Fruit fly (Drosophila melanogaster): ENCODE data around the gene CG42238.

Gene CG42238

DNA sequence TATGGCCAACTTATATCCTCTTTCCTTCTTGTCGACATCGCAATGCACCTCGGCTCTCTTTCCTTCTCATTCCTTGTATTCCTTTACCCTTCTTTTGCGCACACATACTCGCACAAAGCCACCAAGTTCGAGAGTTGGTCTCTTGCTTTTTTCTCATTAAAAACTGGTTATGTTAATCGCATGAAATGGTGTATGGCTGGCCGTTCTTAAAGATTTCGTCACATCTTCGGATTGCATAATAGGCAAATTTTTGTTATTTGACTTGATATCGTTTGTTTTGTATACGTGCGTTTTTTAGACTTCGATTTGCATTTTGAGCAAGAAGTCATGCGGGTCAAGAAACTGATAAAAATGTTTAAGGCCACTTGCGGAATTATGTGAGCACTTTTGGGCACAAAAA lies 18.9 kb upstream of the CG42238 start:
- no peak for TF ChIP-seq CG17801 (GFP tag; optimal IDR thresholded peaks at IDR 0.05; ENCODE audit: partially characterized antibody)

DNA sequence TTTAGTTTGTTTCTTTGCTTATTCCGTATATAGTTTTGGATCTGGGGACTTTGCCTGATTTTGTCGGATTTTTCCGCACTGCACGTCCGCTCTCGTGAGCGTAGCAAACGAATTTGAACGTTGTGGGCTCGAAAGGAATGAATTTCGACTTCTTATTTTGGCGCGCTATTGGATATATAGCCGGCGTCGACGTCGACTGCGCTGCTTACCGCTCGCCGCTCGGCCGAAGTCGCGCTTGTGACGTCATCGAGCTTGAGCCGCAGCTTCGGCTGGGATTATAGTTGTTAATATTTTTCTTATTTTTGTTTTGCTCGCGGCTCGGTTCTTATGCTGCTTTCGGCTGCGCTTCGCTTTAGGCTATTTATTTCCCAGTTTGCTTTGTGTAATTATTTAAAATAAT lies 17.8 kb upstream of the CG42238 start:
- no peak for TF ChIP-seq CG17801 (GFP tag; optimal IDR thresholded peaks at IDR 0.05; ENCODE audit: partially characterized antibody)

DNA sequence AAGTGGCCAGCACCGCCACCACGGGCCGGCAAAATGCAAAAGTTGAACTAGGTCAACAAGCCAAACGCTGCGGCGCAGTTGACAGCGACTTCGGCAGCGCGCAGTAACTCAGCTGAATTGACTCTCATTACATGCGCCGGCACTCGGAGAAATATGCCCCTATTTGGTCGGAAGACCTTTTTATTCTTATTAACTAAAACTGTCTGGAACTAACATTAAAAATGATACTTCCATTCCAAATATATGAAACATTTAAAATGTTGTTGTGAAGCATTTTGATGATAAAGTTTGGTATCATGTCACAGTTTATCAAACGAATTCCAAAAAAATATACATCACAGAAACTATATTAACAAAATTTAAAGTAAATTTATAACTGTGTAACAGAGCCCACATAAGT lies 15.2 kb upstream of the CG42238 start:
- no peak for TF ChIP-seq CG17801 (GFP tag; optimal IDR thresholded peaks at IDR 0.05; ENCODE audit: partially characterized antibody)

DNA sequence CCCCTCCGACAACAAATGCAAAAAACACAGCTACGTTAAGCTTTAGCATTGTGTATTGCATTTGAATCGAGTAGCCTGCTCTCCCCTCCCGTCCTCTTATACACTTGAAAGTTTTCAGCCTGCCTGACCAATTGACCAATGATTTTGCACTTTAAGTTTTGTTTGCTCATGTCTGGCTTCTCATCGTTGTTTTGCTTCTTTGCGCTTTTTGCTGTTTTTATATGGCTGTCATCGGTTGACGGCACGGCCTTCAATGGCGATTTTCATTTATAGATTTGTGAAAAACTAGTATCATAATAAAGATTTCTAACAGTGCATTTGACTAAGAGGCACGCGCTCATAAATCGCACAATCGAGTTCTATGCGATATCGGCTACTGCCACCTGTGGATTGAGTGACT lies 13.9 kb upstream of the CG42238 start:
- TF ChIP-seq CG17801 (GFP tag; optimal IDR thresholded peaks at IDR 0.05; ENCODE audit: partially characterized antibody), result no peak

DNA sequence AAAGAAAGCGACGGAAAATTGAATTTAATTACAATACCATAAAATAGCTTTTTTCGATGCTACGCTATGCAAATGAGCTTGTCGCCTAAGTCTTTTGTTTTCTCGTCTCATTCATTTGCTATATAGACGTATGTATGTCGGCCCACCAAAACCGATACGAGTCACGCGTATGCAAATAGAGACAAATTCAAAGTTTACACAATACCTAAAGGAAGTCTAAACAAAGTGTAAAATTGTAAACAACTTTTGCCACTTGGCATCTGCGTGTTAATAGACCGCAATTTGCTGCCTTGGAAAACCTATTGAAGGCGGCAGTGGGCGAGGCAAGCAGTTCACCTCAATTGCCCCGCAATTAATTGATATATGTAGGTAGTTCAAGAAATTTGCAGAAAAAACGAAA lies 10.6 kb upstream of the CG42238 start:
- no peak for TF ChIP-seq CG17801 (GFP tag; optimal IDR thresholded peaks at IDR 0.05; ENCODE audit: partially characterized antibody)

DNA sequence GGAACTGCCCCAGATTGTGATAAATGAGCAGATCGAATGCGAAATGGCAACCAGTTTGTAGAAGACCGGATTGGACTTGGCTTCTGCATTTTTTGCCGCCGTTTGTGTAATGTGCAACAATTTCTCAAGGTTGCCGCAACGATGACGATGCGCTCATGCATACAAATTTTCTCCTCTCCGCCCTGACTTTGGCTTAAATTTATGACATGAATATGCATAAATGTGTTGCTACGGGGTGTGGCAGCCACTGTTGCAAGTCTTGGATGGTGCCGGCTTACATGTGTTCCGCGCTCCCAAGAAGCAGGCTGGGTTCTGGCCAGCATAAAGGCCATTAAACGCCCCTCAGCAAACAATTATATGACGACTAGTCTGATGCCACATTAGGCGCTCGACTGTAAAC lies 9.6 kb upstream of the CG42238 start:
- TF ChIP-seq CG17801 (GFP tag; optimal IDR thresholded peaks at IDR 0.05; ENCODE audit: partially characterized antibody), result no peak

DNA sequence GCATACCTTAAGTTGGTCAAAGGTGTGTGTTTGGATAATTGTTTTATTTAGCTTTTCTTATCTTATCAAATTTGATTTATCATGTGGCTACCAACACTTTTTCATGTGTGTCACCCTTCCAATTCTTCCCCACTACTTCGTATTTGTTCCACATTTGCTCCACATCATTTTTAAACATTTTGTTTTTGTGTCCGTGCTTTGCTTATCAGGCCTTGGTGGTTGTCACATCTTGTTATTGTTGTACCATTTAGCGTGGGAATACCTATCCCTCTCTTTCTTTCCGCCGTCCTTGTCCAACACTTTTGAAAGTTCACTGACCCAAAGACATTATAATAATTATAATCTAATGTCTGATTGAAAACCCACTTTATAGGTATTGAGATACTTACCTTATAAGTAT lies 1.7 kb upstream of the CG42238 start:
- TF ChIP-seq CG17801 (GFP tag; optimal IDR thresholded peaks at IDR 0.05; ENCODE audit: partially characterized antibody), result no peak

DNA sequence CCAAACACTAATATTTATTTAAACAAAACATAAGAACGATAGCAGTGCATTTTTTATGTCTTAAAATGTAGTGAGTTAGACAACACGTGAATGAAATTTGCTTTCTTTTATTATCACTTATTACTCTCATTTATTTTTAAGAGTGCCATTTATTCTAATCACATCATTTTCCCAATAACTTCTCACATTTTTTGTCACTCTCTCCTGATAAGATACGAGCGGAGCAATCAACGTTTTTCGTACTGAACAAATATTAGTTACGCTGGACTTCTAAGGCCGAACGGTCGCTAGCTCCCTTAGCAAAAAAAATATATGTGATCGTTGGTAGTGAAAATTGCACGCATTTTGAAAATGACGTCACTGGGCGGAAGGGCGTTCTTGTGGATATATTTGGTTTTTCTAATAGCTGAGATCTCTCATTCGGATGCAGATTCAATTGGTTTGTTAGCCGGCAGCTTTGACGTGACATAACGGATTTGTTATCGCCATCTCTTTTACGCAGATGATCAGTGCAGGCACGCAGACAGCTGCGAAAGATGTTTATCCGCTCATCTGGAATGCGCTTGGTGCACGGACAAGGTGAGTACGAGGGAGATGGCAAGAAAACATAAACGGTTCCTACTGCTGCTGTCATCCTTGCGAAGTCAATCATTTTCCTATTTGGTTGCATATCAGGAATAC lies 959 bp upstream of the CG42238 start, which contains the start of gene Itgbn:
Itgbn (plus strand) TSS at position 251 of the 681 bp plus-strand sequence.
- no peak for TF ChIP-seq CG17801 (GFP tag; optimal IDR thresholded peaks at IDR 0.05; ENCODE audit: partially characterized antibody)

DNA sequence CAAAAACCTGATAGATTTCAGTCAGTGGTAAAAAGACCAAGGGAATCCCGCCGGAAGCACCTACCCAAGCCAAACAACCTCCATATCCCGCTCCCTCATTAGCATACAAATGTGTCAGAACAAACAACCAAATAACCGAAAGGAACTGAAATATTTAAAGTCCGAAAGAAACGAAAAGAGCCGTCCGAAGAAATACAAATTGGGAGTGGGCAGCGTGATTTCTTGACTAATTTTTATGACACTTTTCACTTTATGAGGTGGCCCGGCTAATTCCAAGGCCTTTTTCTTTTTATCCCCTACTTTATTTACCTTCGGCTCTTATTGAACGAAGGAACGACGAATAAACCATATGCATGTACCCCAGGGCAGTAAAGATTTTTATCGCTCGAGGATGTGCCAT lies 11.2 kb downstream of the CG42238 start:
- no peak for TF ChIP-seq CG17801 (GFP tag; optimal IDR thresholded peaks at IDR 0.05; ENCODE audit: partially characterized antibody)

DNA sequence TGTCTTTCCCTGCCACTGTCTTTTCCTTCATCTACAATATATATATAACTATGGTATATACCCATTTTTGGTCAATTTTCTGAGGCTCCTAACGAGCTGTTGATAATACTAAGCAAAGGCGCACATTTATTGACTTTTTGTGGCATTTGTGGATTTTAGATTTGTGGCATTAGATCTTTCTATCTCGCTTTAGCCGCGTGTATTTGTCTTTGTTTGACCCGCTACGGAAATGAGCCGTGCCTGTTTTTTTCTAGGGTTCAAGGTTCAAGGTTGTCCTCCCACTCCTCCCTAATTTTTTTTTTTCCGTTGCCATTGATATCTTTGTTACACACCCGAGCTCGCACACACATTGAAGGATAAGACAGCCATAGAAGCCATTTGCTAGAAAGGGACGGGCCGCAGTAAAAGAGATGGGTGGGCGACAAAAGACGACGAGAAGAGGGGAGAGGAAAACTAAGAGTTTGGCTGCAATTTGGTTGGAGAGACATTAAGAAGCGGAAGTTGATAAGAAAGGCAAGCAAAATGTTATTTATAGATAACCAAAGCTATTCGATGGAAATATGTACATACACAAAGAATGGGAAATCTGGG lies 12.3 kb downstream of the CG42238 start:
- no peak for TF ChIP-seq CG17801 (GFP tag; optimal IDR thresholded peaks at IDR 0.05; ENCODE audit: partially characterized antibody)

DNA sequence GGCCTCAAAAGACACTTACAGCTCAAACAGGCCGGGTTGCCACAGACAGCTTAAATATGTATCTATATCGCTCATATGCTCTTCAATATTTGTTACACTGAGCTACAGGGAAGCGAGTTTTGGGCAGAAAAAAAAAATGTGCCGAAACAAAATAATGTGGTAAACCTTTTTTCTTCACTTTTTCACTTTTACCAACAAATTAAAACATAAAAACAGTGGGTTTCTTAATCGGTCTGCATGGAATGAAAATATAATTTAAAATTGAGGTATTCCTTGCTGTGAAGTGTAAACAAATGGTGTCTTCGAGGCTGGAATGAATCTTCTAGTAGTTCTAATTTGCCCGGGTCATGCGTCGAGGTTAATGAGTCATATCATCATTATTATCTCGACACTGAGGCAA lies 13.2 kb downstream of the CG42238 start:
- TF ChIP-seq CG17801 (GFP tag; optimal IDR thresholded peaks at IDR 0.05; ENCODE audit: partially characterized antibody), result no peak

DNA sequence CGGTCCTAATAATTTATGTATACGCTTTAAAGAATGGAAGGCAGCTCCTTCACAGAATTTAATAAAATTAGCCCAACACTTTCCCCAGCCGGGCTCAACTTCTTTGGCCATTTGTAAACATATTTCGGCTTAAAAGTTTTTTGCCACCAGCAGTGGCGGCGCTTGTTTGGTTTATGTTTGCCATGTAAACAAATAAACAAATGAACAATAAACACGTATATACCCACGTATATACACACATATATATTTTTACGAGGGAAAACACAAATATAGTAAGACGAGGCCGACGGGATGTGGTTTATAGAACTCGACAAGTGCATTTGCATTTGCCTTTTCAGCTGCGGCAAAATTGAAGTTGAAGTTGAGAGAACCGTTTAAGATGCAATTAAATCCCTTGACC lies 14.2 kb downstream of the CG42238 start:
- TF ChIP-seq CG17801 (GFP tag; optimal IDR thresholded peaks at IDR 0.05; ENCODE audit: partially characterized antibody), result no peak

DNA sequence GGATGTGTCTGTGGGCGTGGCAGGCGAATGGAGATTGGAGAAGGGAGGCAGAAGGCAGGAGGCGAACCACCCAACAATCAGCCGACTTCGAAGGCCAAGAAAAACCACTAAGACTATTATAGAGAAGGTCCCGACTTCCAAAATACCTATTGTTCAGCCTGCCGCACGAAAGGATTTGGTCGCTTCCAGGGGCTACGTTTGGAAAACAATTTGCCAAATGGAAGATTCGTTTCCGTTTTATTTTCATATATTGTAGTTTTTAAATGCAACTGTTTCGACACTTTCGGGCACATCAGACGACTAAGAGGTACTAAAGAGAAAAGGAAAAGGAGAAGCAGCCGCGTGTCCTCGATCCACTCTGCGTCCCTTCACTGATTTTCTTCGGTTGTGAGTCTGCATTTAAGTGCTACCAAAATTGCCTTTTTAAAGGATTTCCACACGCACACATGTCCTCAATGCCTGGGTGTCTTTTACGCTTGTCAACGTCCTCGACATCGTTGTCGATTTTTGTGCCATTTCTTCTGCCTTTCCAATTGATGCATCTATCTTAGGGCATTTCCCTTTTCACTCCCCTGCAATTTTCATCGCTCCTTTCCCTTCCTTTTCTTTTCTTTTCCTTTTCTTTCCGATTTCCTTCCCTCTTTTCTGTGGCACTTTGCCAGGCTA lies 16.1 kb downstream of the CG42238 start:
- TF ChIP-seq CG17801 (GFP tag; optimal IDR thresholded peaks at IDR 0.05; ENCODE audit: partially characterized antibody), result no peak

DNA sequence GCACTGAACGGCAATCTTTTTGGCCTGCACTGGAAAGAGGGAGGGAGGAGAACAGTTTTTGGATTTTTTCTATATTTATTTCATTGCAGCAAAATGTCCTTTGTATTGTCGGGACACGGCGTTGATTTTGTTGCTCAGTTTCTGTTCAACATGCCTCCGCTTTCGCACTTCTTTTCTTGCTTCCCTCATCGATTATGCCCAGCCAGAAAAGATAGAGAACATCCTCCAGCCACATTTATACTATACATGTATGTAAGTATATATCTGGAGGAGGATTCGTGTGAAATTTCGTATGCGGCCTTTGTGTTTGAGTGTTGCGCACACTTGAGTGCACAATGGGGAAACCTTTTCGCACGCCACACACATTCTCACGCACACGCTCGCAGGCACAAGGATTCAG lies 17.6 kb downstream of the CG42238 start:
- no peak for TF ChIP-seq CG17801 (GFP tag; optimal IDR thresholded peaks at IDR 0.05; ENCODE audit: partially characterized antibody)

DNA sequence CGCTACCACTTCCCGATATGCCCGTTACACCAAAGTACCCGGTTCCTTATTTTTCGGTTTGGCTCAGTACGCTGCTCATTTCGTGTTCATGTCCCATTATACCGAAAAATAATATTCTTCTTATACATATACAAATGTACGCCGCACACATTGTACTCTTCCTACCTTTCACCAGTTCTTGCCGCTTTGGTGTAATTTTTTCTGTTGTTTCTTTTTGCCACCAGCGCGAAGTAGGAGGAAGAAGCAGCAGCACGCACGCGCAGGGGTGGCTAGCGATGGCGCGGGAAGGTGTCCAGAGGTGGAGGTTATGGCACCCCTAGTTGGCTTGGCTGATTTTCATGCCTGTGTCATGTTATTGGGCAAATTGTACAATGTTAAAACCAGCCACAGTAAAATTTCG lies 18.6 kb downstream of the CG42238 start:
- TF ChIP-seq CG17801 (GFP tag; optimal IDR thresholded peaks at IDR 0.05; ENCODE audit: partially characterized antibody), result no peak

DNA sequence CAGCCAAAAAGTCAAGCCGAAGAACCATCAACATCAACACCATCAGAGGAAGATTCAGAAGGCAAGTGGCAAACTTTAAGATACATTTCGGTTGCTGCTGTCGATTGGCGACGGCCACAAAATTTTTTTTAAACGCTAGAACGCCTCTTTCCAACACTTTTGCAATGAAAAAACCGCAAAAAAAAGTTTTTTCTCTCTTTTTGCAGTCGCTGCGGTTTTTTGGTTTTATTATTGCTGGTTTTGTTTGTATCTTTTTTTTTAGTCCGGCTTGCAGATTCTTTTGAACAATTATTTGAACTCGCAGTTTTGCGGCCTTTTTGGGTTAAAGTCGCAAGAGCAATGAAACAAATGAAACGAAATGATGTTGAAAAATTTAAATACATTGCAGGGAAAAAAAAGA lies 21.7 kb downstream of the CG42238 start:
- TF ChIP-seq CG17801 (GFP tag; optimal IDR thresholded peaks at IDR 0.05; ENCODE audit: partially characterized antibody), result peak; percentile 5

Data from ovary, adult (tissue).